Fruit fly (Drosophila melanogaster) whole organism, embryonic: ENCODE measurements around the gene CG33768.

Experiments
- B-H1 ChIP-seq: fragments of 200-800 bp; sonication (Bioruptor generic); IDR thresholded peaks from 3 replicates; pipeline ENCODE4 v1.3.6; 2022; ENCODE audit warnings: missing biosample characterization, missing genetic modification characterization
- B-H2 ChIP-seq: fragments of 200-800 bp; sonication (Bioruptor generic); optimal IDR thresholded peaks from 2 replicates; lab custom pipeline; 2018; ENCODE audit warnings: missing biosample characterization, mild to moderate bottlenecking, missing genetic modification characterization
- CG17802 ChIP-seq: fragments of 200-800 bp; sonication (Bioruptor generic); optimal IDR thresholded peaks from 2 replicates; lab custom pipeline; 2018; ENCODE audit warnings: missing biosample characterization, mild to moderate bottlenecking, missing genetic modification characterization, moderate library complexity
- CG30403 ChIP-seq: fragments of 200-800 bp; sonication (Bioruptor generic); optimal IDR thresholded peaks from 3 replicates; lab custom pipeline; 2016; ENCODE audit warnings: missing biosample characterization, missing genetic modification characterization
- CG34224 ChIP-seq: fragments of 200-800 bp; sonication (Bioruptor generic); IDR thresholded peaks from 3 replicates; pipeline ENCODE4 v1.3.6; 2022; ENCODE audit warnings: missing biosample characterization, missing genetic modification characterization; ENCODE audit not compliant: partially characterized antibody
- CG4328 ChIP-seq: fragments of 200-800 bp; sonication (Bioruptor generic); optimal IDR thresholded peaks from 3 replicates; lab custom pipeline; 2017; ENCODE audit warnings: missing biosample characterization, missing genetic modification reagents, missing genetic modification characterization
- CG4360 ChIP-seq: fragments of 200-800 bp; sonication (Bioruptor generic); IDR thresholded peaks from 2 replicates; pipeline ENCODE4 v1.3.6; 2022; ENCODE audit warnings: missing biosample characterization, missing genetic modification characterization
- CG4707 ChIP-seq: fragments of 200-800 bp; sonication (Bioruptor generic); optimal IDR thresholded peaks from 2 replicates; lab custom pipeline; 2018; ENCODE audit warnings: missing biosample characterization, mild to moderate bottlenecking, missing genetic modification characterization, moderate library complexity
- CG5180 ChIP-seq: fragments of 200-800 bp; sonication (Bioruptor generic); optimal IDR thresholded peaks from 3 replicates; lab custom pipeline; 2017; ENCODE audit warnings: missing biosample characterization, missing genetic modification characterization, mild to moderate bottlenecking, moderate library complexity, missing genetic modification reagents
- CG7556 ChIP-seq: fragments of 200-800 bp; sonication (Bioruptor generic); optimal IDR thresholded peaks from 2 replicates; lab custom pipeline; 2017; ENCODE audit warnings: missing biosample characterization, mild to moderate bottlenecking, missing genetic modification characterization
- CkIIα-i1 ChIP-seq: fragments of 200-800 bp; sonication (Bioruptor generic); IDR thresholded peaks from 2 replicates; pipeline ENCODE4 v1.3.6; 2022; ENCODE audit warnings: missing biosample characterization, missing genetic modification characterization
- Deaf1 ChIP-seq: fragments of 200-800 bp; optimal IDR thresholded peaks from 3 replicates; lab custom pipeline; 2019; ENCODE audit warnings: missing biosample characterization, mild to moderate bottlenecking, missing genetic modification characterization, moderate library complexity
- Eip74EF ChIP-seq, 2 experiments: fragments of 200-800 bp in 1 of 2; fragments of >200 bp in 1 of 2; sonication (Bioruptor generic) in 1 of 2; optimal IDR thresholded peaks; 2 replicates each; lab custom pipeline; 2017 to 2019; ENCODE audit warnings: missing biosample characterization in 2 of 2, missing genetic modification characterization in 2 of 2, mild to moderate bottlenecking in 1 of 2, moderate library complexity in 1 of 2
- Fer3 ChIP-seq: fragments of 200-800 bp; sonication (Bioruptor generic); optimal IDR thresholded peaks from 2 replicates; lab custom pipeline; 2018; ENCODE audit warnings: missing biosample characterization, mild to moderate bottlenecking, missing genetic modification characterization, moderate library complexity
- Hr3 ChIP-seq: fragments of 200-800 bp; sonication (Bioruptor generic); optimal IDR thresholded peaks from 3 replicates; lab custom pipeline; 2016; ENCODE audit warnings: missing biosample characterization, missing genetic modification characterization
- Nf-YB ChIP-seq: fragments of 200-800 bp; sonication (Bioruptor generic); optimal IDR thresholded peaks from 3 replicates; lab custom pipeline; 2019; ENCODE audit warnings: missing biosample characterization, mild to moderate bottlenecking, missing genetic modification characterization, moderate library complexity
- Nf-YC ChIP-seq: fragments of 200-800 bp; optimal IDR thresholded peaks from 3 replicates; lab custom pipeline; 2019; ENCODE audit warnings: missing biosample characterization, mild to moderate bottlenecking, missing genetic modification characterization, moderate library complexity
- PHDP ChIP-seq: fragments of 200-800 bp; sonication (Bioruptor generic); optimal IDR thresholded peaks from 3 replicates; lab custom pipeline; 2018; ENCODE audit warnings: missing biosample characterization, mild to moderate bottlenecking, missing genetic modification characterization, moderate library complexity
- Poxn ChIP-seq: fragments of 200-800 bp; sonication (Bioruptor generic); IDR thresholded peaks from 2 replicates; pipeline ENCODE4 v1.3.6; 2022; ENCODE audit warnings: missing biosample characterization, missing genetic modification characterization
- Taf1 ChIP-seq: fragments of 200-800 bp; sonication (Bioruptor generic); IDR thresholded peaks from 2 replicates; pipeline ENCODE4 v1.3.6; 2022; ENCODE audit warnings: missing biosample characterization, missing genetic modification characterization
- Trl ChIP-seq, 3 experiments: fragments of >200 bp in 2 of 3; fragments of 200-800 bp in 1 of 3; sonication (Bioruptor generic) in 1 of 3; optimal IDR thresholded peaks; 2 replicates in 1 of 3; 3 replicates in 2 of 3; lab custom pipeline; 2016 to 2017; ENCODE audit warnings: missing biosample characterization in 1 of 3, missing genetic modification characterization in 1 of 3
- Vsx1 ChIP-seq: fragments of 200-800 bp; sonication (Bioruptor generic); optimal IDR thresholded peaks from 2 replicates; lab custom pipeline; 2017; ENCODE audit warnings: missing biosample characterization, mild to moderate bottlenecking, missing genetic modification characterization, missing genetic modification reagents
- bsh ChIP-seq, 2 experiments: fragments of 200-800 bp; sonication (Bioruptor generic); optimal IDR thresholded peaks; 2 replicates each; lab custom pipeline; 2017 to 2018; ENCODE audit warnings: mild to moderate bottlenecking in 2 of 2, missing biosample characterization in 2 of 2, missing genetic modification characterization in 2 of 2, moderate library complexity in 1 of 2
- cg ChIP-seq: fragments of 200-800 bp; sonication (Bioruptor generic); optimal IDR thresholded peaks from 3 replicates; lab custom pipeline; 2019; ENCODE audit warnings: missing biosample characterization, mild to moderate bottlenecking, missing genetic modification characterization, moderate library complexity
- dmrt99B ChIP-seq: fragments of 200-800 bp; sonication (Bioruptor generic); optimal IDR thresholded peaks from 2 replicates; lab custom pipeline; 2018; ENCODE audit warnings: missing biosample characterization, mild to moderate bottlenecking, missing genetic modification characterization, moderate library complexity
- ewg ChIP-seq: fragments of 200-800 bp; sonication (Bioruptor generic); optimal IDR thresholded peaks from 3 replicates; lab custom pipeline; 2017; ENCODE audit warnings: mild to moderate bottlenecking, missing biosample characterization, missing genetic modification reagents, missing genetic modification characterization
- fru ChIP-seq: fragments of >200 bp; optimal IDR thresholded peaks from 2 replicates; lab custom pipeline; 2017
- nerfin-1 ChIP-seq: fragments of 200-800 bp; sonication (Bioruptor generic); optimal IDR thresholded peaks from 3 replicates; lab custom pipeline; 2019; ENCODE audit warnings: missing biosample characterization, mild to moderate bottlenecking, missing genetic modification characterization, moderate library complexity
- peb ChIP-seq: fragments of 200-800 bp; sonication (Bioruptor generic); IDR thresholded peaks from 2 replicates; pipeline ENCODE4 v1.3.6; 2022; ENCODE audit warnings: missing biosample characterization, missing genetic modification characterization
- scrt ChIP-seq: fragments of 200-800 bp; sonication (Bioruptor generic); optimal IDR thresholded peaks from 2 replicates; lab custom pipeline; 2018; ENCODE audit warnings: missing biosample characterization, mild to moderate bottlenecking, missing genetic modification characterization, moderate library complexity
- tll ChIP-seq, 2 experiments: fragments of 200-800 bp in 1 of 2; fragments of >200 bp in 1 of 2; sonication (Bioruptor generic) in 1 of 2; optimal IDR thresholded peaks; 2 replicates each; lab custom pipeline; 2017 to 2019; ENCODE audit warnings: missing biosample characterization in 2 of 2, missing genetic modification characterization in 2 of 2, mild to moderate bottlenecking in 1 of 2, moderate library complexity in 1 of 2
- vvl ChIP-seq: fragments of 200-800 bp; sonication (Bioruptor generic); IDR thresholded peaks from 2 replicates; pipeline ENCODE4 v1.3.6; 2022; ENCODE audit warnings: missing biosample characterization, missing genetic modification characterization
- zen ChIP-seq: fragments of 200-800 bp; sonication (Bioruptor generic); optimal IDR thresholded peaks from 3 replicates; lab custom pipeline; 2018; ENCODE audit warnings: missing biosample characterization, mild to moderate bottlenecking, missing genetic modification characterization, moderate library complexity

Gene CG33768

DNA sequence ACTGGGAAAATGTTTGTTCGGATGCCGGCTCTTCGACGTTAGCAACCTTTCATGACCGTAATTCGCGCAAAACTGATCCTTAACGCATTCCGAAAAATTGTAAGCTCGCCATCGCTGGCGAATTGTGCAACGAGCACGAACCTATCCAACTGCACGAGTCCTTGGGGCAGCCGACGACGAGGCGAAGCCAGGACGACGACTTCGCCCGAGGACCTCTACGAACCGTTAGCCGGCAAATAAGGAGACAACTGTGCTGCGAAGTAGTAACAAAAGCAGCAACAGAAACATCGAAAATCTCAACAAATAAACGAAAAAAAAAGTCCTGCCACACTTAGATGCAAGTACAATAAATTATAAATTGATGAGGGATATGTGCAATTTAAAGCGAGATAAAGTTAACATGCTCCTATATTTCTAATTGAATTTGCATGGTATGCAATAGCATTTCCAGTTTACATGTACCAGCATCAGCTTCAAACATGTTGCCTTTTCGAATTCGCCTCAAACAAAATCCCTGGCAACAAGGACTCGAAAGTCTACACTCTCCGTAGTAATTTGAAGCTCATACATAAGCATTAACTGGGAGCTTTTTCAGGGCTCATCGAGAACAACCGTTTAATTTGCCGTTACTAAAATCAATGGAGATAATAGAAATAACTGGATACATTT lies 9.0 kb upstream of the CG33768 start, which contains the start of gene CG14459:
CG14459 (minus strand) TSS at position 51 of the 669 bp plus-strand sequence.
- TF ChIP-seq B-H1 (GFP tag; lab: Robert Waterston, UW): no peak
- no peak for TF ChIP-seq B-H2 (GFP tag; lab: Kevin White, UChicago)
- TF ChIP-seq CG4707 (GFP tag; lab: Kevin White, UChicago): no peak
- peak; percentile 82 for TF ChIP-seq Deaf1 (tag; lab: Kevin White, UChicago)
- peak; percentile 93 for TF ChIP-seq CG5180 (GFP tag; lab: Kevin White, UChicago)
- TF ChIP-seq CG34224 (GFP tag; lab: Robert Waterston, UW): no peak

DNA sequence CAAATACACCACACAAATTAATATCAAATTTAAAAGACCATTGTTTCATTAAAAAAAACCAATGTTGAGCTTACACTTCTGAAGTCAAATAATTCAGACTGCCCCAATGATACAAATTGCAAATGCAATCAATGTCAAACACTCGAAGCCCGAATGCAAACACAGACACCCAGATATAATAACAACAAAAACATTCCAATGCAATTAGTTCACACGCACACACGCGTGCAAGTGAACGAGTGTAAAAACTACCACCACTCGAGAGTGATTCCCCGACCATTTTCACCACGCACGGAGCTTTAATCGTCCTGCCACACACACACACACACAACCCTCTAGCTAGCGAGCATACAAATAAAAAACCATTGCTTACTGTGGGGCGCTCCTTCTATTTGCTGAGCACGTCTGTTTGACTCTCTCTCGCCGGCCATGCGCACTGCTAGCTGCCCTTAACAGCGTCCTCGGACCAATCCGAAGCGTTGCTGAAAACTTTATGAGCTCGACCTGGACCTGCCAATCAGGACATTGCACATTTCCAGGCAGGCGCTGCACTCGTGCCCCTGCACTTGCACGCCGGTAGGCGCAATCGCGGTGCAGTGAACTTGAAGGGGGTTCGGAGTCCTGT lies 4.6 kb upstream of the CG33768 start:
- peak in 1 of 2 experiments; percentile 41 for TF ChIP-seq tll (GFP tag; optimal IDR thresholded peaks at IDR 0.05; lab: Kevin White, UChicago)
- TF ChIP-seq ewg (GFP tag; lab: Kevin White, UChicago): peak; percentile 70
- TF ChIP-seq Nf-YB: peak; percentile 94
- 0 out of 2 replicates have a peak, but pooled peaks have one; percentile 29 for TF ChIP-seq CG4360 (GFP tag; lab: Robert Waterston, UW)
- TF ChIP-seq nerfin-1 (tag; lab: Kevin White, UChicago): peak; percentile 91
- TF ChIP-seq CG5180 (GFP tag; lab: Kevin White, UChicago): peak; percentile 7
- peak; percentile 95 for TF ChIP-seq Nf-YC (tag; lab: Kevin White, UChicago)
- TF ChIP-seq CkIIα-i1 (GFP tag; lab: Robert Waterston, UW): no peak
- peak in 1 of 2 experiments; percentile 11 for TF ChIP-seq Trl (optimal IDR thresholded peaks at IDR 0.05; lab: Kevin White, UChicago)
- TF ChIP-seq Trl (GFP tag; optimal IDR thresholded peaks at IDR 0.05; lab: Kevin White, UChicago): no peak
- TF ChIP-seq Taf1: no peak
- peak; percentile 51 for TF ChIP-seq cg
- no peak for TF ChIP-seq fru (lab: Kevin White, UChicago)
- peak; percentile 38 for TF ChIP-seq scrt (GFP tag; lab: Kevin White, UChicago)
- TF ChIP-seq bsh (GFP tag; optimal IDR thresholded peaks at IDR 0.05; lab: Kevin White, UChicago): no peak

DNA sequence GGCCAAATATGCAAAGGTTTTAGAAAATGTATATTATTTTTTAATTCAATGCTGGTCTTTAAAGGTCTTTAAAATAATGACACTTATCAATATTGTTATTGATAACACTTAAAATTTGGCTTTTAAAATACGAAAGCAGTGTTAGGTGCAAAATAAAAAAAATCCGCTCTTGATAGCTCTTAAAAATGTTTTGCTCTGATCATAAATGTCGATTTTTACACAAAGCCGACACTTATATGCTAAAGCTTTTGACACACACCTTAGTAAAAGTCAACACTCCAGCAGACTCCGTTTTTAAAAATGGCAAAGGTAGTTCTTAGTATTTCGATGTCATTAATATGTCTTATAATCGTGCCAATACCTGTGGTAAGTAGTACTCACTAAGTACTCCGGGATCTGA lies 1.6 kb upstream of the CG33768 start, which contains the start of gene CG33766:
CG33766 (plus strand) TSS at position 301 of the 400 bp plus-strand sequence.
- TF ChIP-seq CG4328 (GFP tag; lab: Kevin White, UChicago) (no peak), peb (GFP tag; lab: Robert Waterston, UW) (no peak), PHDP (tag; lab: Kevin White, UChicago) (no peak), Hr3 (GFP tag; lab: Kevin White, UChicago) (no peak), CG30403 (GFP tag; lab: Kevin White, UChicago) (no peak), zen (tag; lab: Kevin White, UChicago) (no peak), Fer3 (tag; lab: Kevin White, UChicago) (no peak), vvl (GFP tag; lab: Robert Waterston, UW) (no peak), CG17802 (no peak), Eip74EF (GFP tag; optimal IDR thresholded peaks at IDR 0.05; lab: Kevin White, UChicago) (no peak), Vsx1 (GFP tag; lab: Kevin White, UChicago) (no peak), dmrt99B (tag; lab: Kevin White, UChicago) (no peak), CG7556 (GFP tag; lab: Kevin White, UChicago) (no peak), Poxn (GFP tag; lab: Robert Waterston, UW) (no peak)
